Fruit fly (Drosophila melanogaster) whole organism, embryonic: ENCODE data around the gene CG8097.
A peak's percentile ranks its signal among the peaks of the same experiment; 100 is the strongest.

ENCODE experiments used
- Abd-B ChIP-seq: fragments of 200-800 bp; sonication (Bioruptor generic); optimal IDR thresholded peaks from 2 replicates; lab custom pipeline; 2018; ENCODE audit warnings: missing biosample characterization, mild to moderate bottlenecking, missing genetic modification characterization, moderate library complexity
- Asciz ChIP-seq: fragments of 200-800 bp; sonication (Bioruptor generic); optimal IDR thresholded peaks from 2 replicates; lab custom pipeline; 2017; ENCODE audit warnings: missing biosample characterization, mild to moderate bottlenecking, missing genetic modification characterization, missing genetic modification reagents
- Atf6 ChIP-seq: fragments of 200-800 bp; sonication (Bioruptor generic); IDR thresholded peaks from 2 replicates; pipeline ENCODE4 v1.3.6; 2022; ENCODE audit warnings: missing biosample characterization, missing genetic modification characterization
- CG10267 ChIP-seq: fragments of 200-800 bp; sonication (Bioruptor generic); optimal IDR thresholded peaks from 2 replicates; lab custom pipeline; 2018; ENCODE audit warnings: missing biosample characterization, mild to moderate bottlenecking, missing genetic modification characterization, moderate library complexity
- CG10321 ChIP-seq: fragments of 200-800 bp; sonication (Bioruptor generic); IDR thresholded peaks from 2 replicates; pipeline ENCODE4 v1.3.6; 2022; ENCODE audit warnings: missing biosample characterization, missing genetic modification characterization
- CG10959 ChIP-seq: fragments of 200-800 bp; sonication (Bioruptor generic); IDR thresholded peaks from 2 replicates; pipeline ENCODE4 v1.3.6; 2022; ENCODE audit warnings: missing biosample characterization, missing genetic modification characterization
- CG11093 ChIP-seq: fragments of 200-800 bp; sonication (Bioruptor generic); IDR thresholded peaks from 3 replicates; pipeline ENCODE4 v1.3.6; 2022; ENCODE audit warnings: missing biosample characterization, missing genetic modification characterization
- CG11504 ChIP-seq: fragments of 200-800 bp; sonication (Bioruptor generic); optimal IDR thresholded peaks from 3 replicates; lab custom pipeline; 2019; ENCODE audit warnings: missing biosample characterization, mild to moderate bottlenecking, missing genetic modification characterization, moderate library complexity
- CG12104 ChIP-seq: fragments of 200-800 bp; sonication (Bioruptor generic); optimal IDR thresholded peaks from 3 replicates; lab custom pipeline; 2016; ENCODE audit warnings: missing biosample characterization, missing genetic modification characterization
- CG1233 ChIP-seq: fragments of 200-800 bp; sonication (Bioruptor generic); optimal IDR thresholded peaks from 4 replicates; lab custom pipeline; 2018; ENCODE audit warnings: missing biosample characterization, mild to moderate bottlenecking, missing genetic modification characterization
- CG13775 ChIP-seq: fragments of 200-800 bp; sonication (Bioruptor generic); optimal IDR thresholded peaks from 3 replicates; lab custom pipeline; 2017; ENCODE audit warnings: missing biosample characterization, mild to moderate bottlenecking, missing genetic modification characterization
- CG14710 ChIP-seq: fragments of 200-800 bp; sonication (Bioruptor generic); optimal IDR thresholded peaks from 3 replicates; lab custom pipeline; 2019; ENCODE audit warnings: missing biosample characterization, mild to moderate bottlenecking, missing genetic modification characterization, moderate library complexity
- CG16813 ChIP-seq: fragments of 200-800 bp; sonication (Bioruptor generic); IDR thresholded peaks from 3 replicates; pipeline ENCODE4 v1.3.6; 2022; ENCODE audit warnings: missing biosample characterization, missing genetic modification characterization; ENCODE audit not compliant: partially characterized antibody
- CG17912 ChIP-seq: fragments of 200-800 bp; sonication (Bioruptor generic); optimal IDR thresholded peaks from 2 replicates; lab custom pipeline; 2018; ENCODE audit warnings: missing biosample characterization, mild to moderate bottlenecking, missing genetic modification characterization
- CG1792 ChIP-seq: fragments of 200-800 bp; sonication (Bioruptor generic); optimal IDR thresholded peaks from 2 replicates; lab custom pipeline; 2016; ENCODE audit warnings: missing biosample characterization, missing genetic modification characterization
- CG18764 ChIP-seq: fragments of 200-800 bp; sonication (Bioruptor generic); optimal IDR thresholded peaks from 3 replicates; lab custom pipeline; 2016; ENCODE audit warnings: missing biosample characterization, missing genetic modification characterization
- CG2678 ChIP-seq: fragments of 200-800 bp; sonication (Bioruptor generic); optimal IDR thresholded peaks from 3 replicates; lab custom pipeline; 2019; ENCODE audit warnings: missing biosample characterization, mild to moderate bottlenecking, missing genetic modification characterization, moderate library complexity
- CG2875 ChIP-seq: fragments of 200-800 bp; sonication (Bioruptor generic); optimal IDR thresholded peaks from 2 replicates; lab custom pipeline; 2017; ENCODE audit warnings: missing biosample characterization, mild to moderate bottlenecking, missing genetic modification characterization, missing genetic modification reagents
- CG4282 ChIP-seq: fragments of 200-800 bp; sonication (Bioruptor generic); optimal IDR thresholded peaks from 2 replicates; lab custom pipeline; 2016; ENCODE audit warnings: missing biosample characterization, missing genetic modification characterization
- CG4360 ChIP-seq: fragments of 200-800 bp; sonication (Bioruptor generic); IDR thresholded peaks from 2 replicates; pipeline ENCODE4 v1.3.6; 2022; ENCODE audit warnings: missing biosample characterization, missing genetic modification characterization
- CG7928 ChIP-seq: fragments of 200-800 bp; sonication (Bioruptor generic); optimal IDR thresholded peaks from 2 replicates; lab custom pipeline; 2017; ENCODE audit warnings: missing biosample characterization, mild to moderate bottlenecking, missing genetic modification characterization
- CG7963 ChIP-seq: fragments of 200-800 bp; sonication (Bioruptor generic); IDR thresholded peaks from 3 replicates; pipeline ENCODE4 v1.3.6; 2022; ENCODE audit warnings: missing biosample characterization, missing genetic modification characterization; ENCODE audit not compliant: partially characterized antibody
- CG8478 ChIP-seq: fragments of >200 bp; optimal IDR thresholded peaks from 2 replicates; lab custom pipeline; 2018
- CG9817 ChIP-seq: fragments of 200-800 bp; sonication (Bioruptor generic); optimal IDR thresholded peaks from 2 replicates; lab custom pipeline; 2018; ENCODE audit warnings: missing biosample characterization, mild to moderate bottlenecking, missing genetic modification characterization, moderate library complexity
- Drgx ChIP-seq: fragments of 200-800 bp; sonication (Bioruptor generic); IDR thresholded peaks from 2 replicates; pipeline ENCODE4 v1.3.6; 2022; ENCODE audit warnings: missing biosample characterization, missing genetic modification characterization
- Fer1 ChIP-seq: fragments of 200-800 bp; sonication (Bioruptor generic); optimal IDR thresholded peaks from 2 replicates; lab custom pipeline; 2017; ENCODE audit warnings: missing biosample characterization, mild to moderate bottlenecking, missing genetic modification characterization
- GATAe ChIP-seq: fragments of 200-800 bp; sonication (Bioruptor generic); conservative IDR thresholded peaks from 2 replicates; pipeline ENCODE4 v1.3.6; 2022; ENCODE audit warnings: missing biosample characterization, missing genetic modification characterization
- HLH54F ChIP-seq: fragments of 200-800 bp; sonication (Bioruptor generic); optimal IDR thresholded peaks from 3 replicates; lab custom pipeline; 2016; ENCODE audit warnings: missing biosample characterization, missing genetic modification characterization
- HLHmδ ChIP-seq: fragments of 200-800 bp; sonication (Bioruptor generic); optimal IDR thresholded peaks from 2 replicates; lab custom pipeline; 2018; ENCODE audit warnings: missing biosample characterization, mild to moderate bottlenecking, missing genetic modification characterization, moderate library complexity
- Hmr ChIP-seq: fragments of 200-800 bp; sonication (Bioruptor generic); optimal IDR thresholded peaks from 3 replicates; lab custom pipeline; 2017; ENCODE audit warnings: mild to moderate bottlenecking, missing biosample characterization, missing genetic modification reagents, missing genetic modification characterization
- Lhr ChIP-seq: fragments of 200-800 bp; sonication (Bioruptor generic); optimal IDR thresholded peaks from 3 replicates; lab custom pipeline; 2017; ENCODE audit warnings: mild to moderate bottlenecking, missing biosample characterization, missing genetic modification reagents, missing genetic modification characterization
- Mes4 ChIP-seq: fragments of 200-800 bp; sonication (Bioruptor generic); optimal IDR thresholded peaks from 2 replicates; lab custom pipeline; 2016; ENCODE audit warnings: missing biosample characterization, missing genetic modification characterization
- NC2α ChIP-seq: fragments of 200-800 bp; sonication (Bioruptor generic); optimal IDR thresholded peaks from 2 replicates; lab custom pipeline; 2016; ENCODE audit warnings: missing biosample characterization, missing genetic modification characterization
- NfI ChIP-seq: fragments of 200-800 bp; sonication (Bioruptor generic); optimal IDR thresholded peaks from 3 replicates; lab custom pipeline; 2018; ENCODE audit warnings: missing biosample characterization, mild to moderate bottlenecking, missing genetic modification characterization, moderate library complexity
- cas ChIP-seq: fragments of 200-800 bp; sonication (Bioruptor generic); IDR thresholded peaks from 2 replicates; pipeline ENCODE4 v1.3.6; 2022; ENCODE audit warnings: missing biosample characterization, missing genetic modification characterization
- chif ChIP-seq, 2 experiments: fragments of 200-800 bp; sonication (Bioruptor generic); optimal IDR thresholded peaks; 3 replicates each; lab custom pipeline; 2016; ENCODE audit warnings: missing biosample characterization in 2 of 2, missing genetic modification characterization in 2 of 2
- da ChIP-seq: fragments of 200-800 bp; sonication (Bioruptor generic); optimal IDR thresholded peaks from 2 replicates; lab custom pipeline; 2016; ENCODE audit warnings: missing biosample characterization, missing genetic modification characterization
- dimm ChIP-seq: fragments of 200-800 bp; sonication (Bioruptor generic); IDR thresholded peaks from 2 replicates; pipeline ENCODE4 v1.3.6; 2022; ENCODE audit warnings: missing biosample characterization, missing genetic modification characterization
- esg ChIP-seq: fragments of 200-800 bp; sonication (Bioruptor generic); conservative IDR thresholded peaks from 2 replicates; pipeline ENCODE4 v1.3.6; 2022; ENCODE audit warnings: missing biosample characterization, missing genetic modification characterization
- knrl ChIP-seq: fragments of 200-800 bp; sonication (Bioruptor generic); IDR thresholded peaks from 3 replicates; pipeline ENCODE4 v1.3.6; 2022; ENCODE audit warnings: missing biosample characterization, missing genetic modification characterization; ENCODE audit not compliant: partially characterized antibody
- nau ChIP-seq: fragments of 200-800 bp; sonication (Bioruptor generic); optimal IDR thresholded peaks from 3 replicates; lab custom pipeline; 2017; ENCODE audit warnings: missing biosample characterization, mild to moderate bottlenecking, missing genetic modification characterization, missing genetic modification reagents
- oc ChIP-seq: fragments of 200-800 bp; sonication (Bioruptor generic); optimal IDR thresholded peaks from 2 replicates; lab custom pipeline; 2018; ENCODE audit warnings: missing biosample characterization, mild to moderate bottlenecking, missing genetic modification characterization, moderate library complexity
- p53 ChIP-seq: fragments of 200-800 bp; sonication (Bioruptor generic); optimal IDR thresholded peaks from 2 replicates; lab custom pipeline; 2016; ENCODE audit warnings: missing biosample characterization, missing genetic modification characterization
- sna ChIP-seq: fragments of 200-800 bp; sonication (Bioruptor generic); IDR thresholded peaks from 2 replicates; pipeline ENCODE4 v1.3.6; 2022; ENCODE audit warnings: missing biosample characterization, missing genetic modification characterization; ENCODE audit not compliant: partially characterized antibody
- sug ChIP-seq: fragments of 200-800 bp; optimal IDR thresholded peaks from 2 replicates; lab custom pipeline; 2019; ENCODE audit warnings: missing biosample characterization, mild to moderate bottlenecking, missing genetic modification characterization, moderate library complexity
- tap ChIP-seq: fragments of 200-800 bp; optimal IDR thresholded peaks from 3 replicates; lab custom pipeline; 2019; ENCODE audit warnings: missing biosample characterization, mild to moderate bottlenecking, missing genetic modification characterization, moderate library complexity
- trh ChIP-seq: fragments of 200-800 bp; sonication (Bioruptor generic); optimal IDR thresholded peaks from 2 replicates; lab custom pipeline; 2016; ENCODE audit warnings: missing biosample characterization, missing genetic modification characterization
- zfh2 ChIP-seq: fragments of 200-800 bp; sonication (Bioruptor generic); optimal IDR thresholded peaks from 2 replicates; lab custom pipeline; 2016; ENCODE audit warnings: missing biosample characterization, missing genetic modification characterization

The CG8097 gene

dm6 chrX:15620439-15621227 is 37.7 kb downstream of the CG8097 start (continued):
- TF ChIP-seq zfh2 (GFP tag; lab: Kevin White, UChicago) = no peak
- no peak for TF ChIP-seq Asciz (GFP tag; lab: Kevin White, UChicago)
- peak; percentile 61 for TF ChIP-seq Drgx
- no peak for TF ChIP-seq CG1792 (GFP tag; lab: Kevin White, UChicago)
- TF ChIP-seq esg (GFP tag; lab: Robert Waterston, UW) = no peak
- TF ChIP-seq CG17912 (GFP tag; lab: Kevin White, UChicago) = no peak
- no peak for TF ChIP-seq CG9817 (tag; lab: Kevin White, UChicago)
- no peak for TF ChIP-seq Hmr (GFP tag; lab: Kevin White, UChicago)
- TF ChIP-seq cas (GFP tag; lab: Robert Waterston, UW) = no peak
- TF ChIP-seq tap (tag; lab: Kevin White, UChicago) = no peak
- peak; percentile 34; the same call in 1 of the 2 replicates for TF ChIP-seq CG4360 (GFP tag; lab: Robert Waterston, UW)
- no peak for TF ChIP-seq CG10959
- no peak for TF ChIP-seq HLH54F (GFP tag; lab: Kevin White, UChicago)
- no peak for TF ChIP-seq NC2α (GFP tag; lab: Kevin White, UChicago)
- no peak for TF ChIP-seq CG2875 (GFP tag; lab: Kevin White, UChicago)
- no peak for TF ChIP-seq CG16813 (GFP tag; lab: Robert Waterston, UW)
- no peak for TF ChIP-seq NfI (GFP tag; lab: Kevin White, UChicago)

dm6 chrX:15622970-15623402 is 40.0 kb downstream of the CG8097 start:
- peak; percentile 22 for TF ChIP-seq CG12104
- peak; percentile 53 for TF ChIP-seq p53 (GFP tag; lab: Kevin White, UChicago)
- TF ChIP-seq Mes4 = peak; percentile 42
- peak; percentile 15 for TF ChIP-seq trh (GFP tag; lab: Kevin White, UChicago)
- peak; percentile 23 for TF ChIP-seq CG7928 (GFP tag; lab: Kevin White, UChicago)
- TF ChIP-seq CG10321 = peak; percentile 50; the same call in 1 of the 2 replicates
- peak; percentile 58; the same call in 1 of the 2 replicates for TF ChIP-seq dimm (GFP tag; lab: Robert Waterston, UW)
- peak; percentile 58 for TF ChIP-seq sug (tag; lab: Kevin White, UChicago)
- TF ChIP-seq Atf6 (GFP tag; lab: Robert Waterston, UW) = peak; percentile 86
- TF ChIP-seq HLHmδ = no peak
- TF ChIP-seq Abd-B (GFP tag; lab: Kevin White, UChicago) = peak; percentile 68
- TF ChIP-seq GATAe (GFP tag; lab: Robert Waterston, UW) = no peak; the same call in 1 of the 2 replicates
- TF ChIP-seq CG1233 (GFP tag; lab: Kevin White, UChicago) = peak; percentile 54
- peak; percentile 48 for TF ChIP-seq CG13775 (GFP tag; lab: Kevin White, UChicago)
- TF ChIP-seq sna (GFP tag; lab: Robert Waterston, UW) = no peak
- peak; percentile 37 for TF ChIP-seq CG4282 (GFP tag; lab: Kevin White, UChicago)
- peak; percentile 86 for TF ChIP-seq CG2678 (tag; lab: Kevin White, UChicago)
- peak; percentile 51 for TF ChIP-seq oc
- no peak for TF ChIP-seq knrl (GFP tag; lab: Robert Waterston, UW)
- TF ChIP-seq CG11504 (tag; lab: Kevin White, UChicago) = peak; percentile 89
- TF ChIP-seq nau (GFP tag; lab: Kevin White, UChicago) = peak; percentile 45
- no peak for TF ChIP-seq CG7963 (GFP tag; lab: Robert Waterston, UW)
- peak; percentile 66 for TF ChIP-seq CG18764 (GFP tag; lab: Kevin White, UChicago)
- peak; percentile 71 for TF ChIP-seq Fer1
- TF ChIP-seq CG11093 (GFP tag; lab: Robert Waterston, UW) = peak; percentile 79
- no peak for TF ChIP-seq Lhr (GFP tag; lab: Kevin White, UChicago)
- TF ChIP-seq CG14710 = peak; percentile 25
- TF ChIP-seq CG8478 (lab: Kevin White, UChicago) = no peak
- TF ChIP-seq chif (GFP tag; optimal IDR thresholded peaks at IDR 0.05; lab: Kevin White, UChicago) = peak; percentile 53 to 56
- no peak for TF ChIP-seq da
- peak; percentile 52 for TF ChIP-seq CG10267 (tag; lab: Kevin White, UChicago)
- TF ChIP-seq Hmr (GFP tag; lab: Kevin White, UChicago) = peak; percentile 76
